Fruit fly (Drosophila melanogaster) whole organism, wandering third instar larva: ENCODE data around the gene hob.
A peak's percentile ranks its signal among the peaks of the same experiment; 100 is the strongest.

Experiments used
- HLH106 ChIP-seq: fragments of 200-800 bp; optimal IDR thresholded peaks from 3 replicates; lab custom pipeline; 2019; ENCODE audit warnings: missing biosample characterization, mild to moderate bottlenecking, missing genetic modification characterization, moderate library complexity
- Hnf4 ChIP-seq: fragments of 200-800 bp; sonication (Bioruptor generic); optimal IDR thresholded peaks from 2 replicates; lab custom pipeline; 2016; ENCODE audit warnings: missing biosample characterization, mild to moderate bottlenecking, missing genetic modification characterization
- Jra ChIP-seq: sonication (Bioruptor generic); optimal IDR thresholded peaks from 2 replicates; lab custom pipeline; 2016; ENCODE audit warnings: missing biosample characterization, missing genetic modification characterization
- N ChIP-seq: fragments of >200 bp; optimal IDR thresholded peaks from 2 replicates; lab custom pipeline; 2018; ENCODE audit warnings: missing biosample characterization, missing external identifiers, missing genetic modification characterization
- Vsx2 ChIP-seq: fragments of 200-300, 225-300 bp; sonication (Bioruptor generic); optimal IDR thresholded peaks from 2 replicates; lab custom pipeline; 2018; ENCODE audit warnings: missing biosample characterization, missing genetic modification characterization; ENCODE audit not compliant: partially characterized antibody
- br ChIP-seq: fragments of 200-800 bp; sonication (Bioruptor generic); optimal IDR thresholded peaks from 2 replicates; lab custom pipeline; 2016; ENCODE audit warnings: missing biosample characterization, missing genetic modification characterization
- dl ChIP-seq, 2 experiments: fragments of 175-275, 200-275 bp in 1 of 2; fragments of 200-275 bp in 1 of 2; sonication (Bioruptor generic); optimal IDR thresholded peaks; lab custom pipeline; 2018; ENCODE audit warnings: mild to moderate bottlenecking in 2 of 2, missing biosample characterization in 2 of 2, missing genetic modification characterization in 2 of 2, moderate library complexity in 2 of 2; ENCODE audit not compliant: partially characterized antibody in 2 of 2, insufficient read depth in 1 of 2
- ey ChIP-seq: fragments of 200-800 bp; sonication (Bioruptor generic); optimal IDR thresholded peaks from 2 replicates; lab custom pipeline; 2016; ENCODE audit warnings: missing biosample characterization, missing genetic modification characterization
- fru ChIP-seq: fragments of 200-800 bp; sonication (Bioruptor generic); optimal IDR thresholded peaks from 3 replicates; lab custom pipeline; 2016; ENCODE audit warnings: missing biosample characterization, mild to moderate bottlenecking, missing genetic modification characterization
- rgr ChIP-seq: fragments of 200-800 bp; sonication (Bioruptor generic); optimal IDR thresholded peaks from 3 replicates; lab custom pipeline; 2016; ENCODE audit warnings: missing biosample characterization, mild to moderate bottlenecking, missing genetic modification characterization
- usp ChIP-seq: fragments of >200 bp; optimal IDR thresholded peaks from 2 replicates; lab custom pipeline; 2017; ENCODE audit warnings: missing biosample characterization, missing genetic modification characterization
- woc ChIP-seq: sonication (Bioruptor generic); optimal IDR thresholded peaks from 2 replicates; lab custom pipeline; 2016; ENCODE audit warnings: missing biosample characterization, mild to moderate bottlenecking, missing genetic modification characterization

DNA sequence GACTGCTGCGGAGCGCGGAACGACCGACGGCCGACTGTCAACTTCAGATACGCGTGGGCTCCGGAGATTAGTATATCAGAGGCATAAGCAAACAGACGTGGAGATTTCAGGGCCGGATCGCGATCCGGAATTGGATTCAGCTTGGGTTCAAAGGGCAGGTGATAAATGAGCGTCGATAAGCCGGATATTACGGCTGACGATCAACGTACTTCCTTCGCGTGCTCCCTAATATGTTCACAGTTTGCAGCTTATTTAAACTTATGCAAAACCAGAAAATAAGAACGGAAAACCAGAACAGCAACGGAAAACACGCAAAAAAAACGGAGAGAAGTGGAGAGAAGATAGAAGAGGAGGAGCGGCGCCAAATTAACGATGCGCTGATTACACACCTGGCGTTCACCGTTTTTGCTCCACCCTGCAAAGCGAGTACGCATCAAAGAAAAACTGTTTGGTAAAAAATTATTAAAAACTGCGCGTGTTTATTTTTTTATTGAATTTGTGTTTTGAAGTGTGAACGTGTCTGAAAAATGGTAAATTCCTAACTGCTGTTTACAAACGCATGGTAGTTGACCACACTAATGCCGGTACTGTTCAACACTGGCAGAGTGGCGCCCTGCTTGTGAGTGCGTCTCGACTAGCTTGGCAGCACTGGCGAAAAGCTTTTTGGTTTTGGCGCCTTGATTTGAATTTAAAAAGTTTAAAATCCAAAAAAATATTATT, 20.5 kb upstream of the hob start, which contains the start of gene CG17746:
- TF ChIP-seq br (GFP tag; lab: Kevin White, UChicago) (no peak), Jra (GFP tag; lab: Kevin White, UChicago) (peak; percentile 10), dl (GFP tag; optimal IDR thresholded peaks at IDR 0.05; lab: Kevin White, UChicago; ENCODE audit: insufficient read depth in 1 of 2, partially characterized antibody in 2 of 2) (no peak), N (GFP tag; lab: Kevin White, UChicago) (no peak), Vsx2 (no peak), woc (no peak), usp (GFP tag; lab: Kevin White, UChicago) (no peak), Hnf4 (GFP tag; lab: Kevin White, UChicago) (peak; percentile 53), rgr (peak; percentile 44), ey (peak; percentile 4), HLH106 (peak; percentile 2), fru (GFP tag; lab: Kevin White, UChicago) (peak; percentile 3)
